Worm (Caenorhabditis elegans): ENCODE results near the gene F35H8.12.

F35H8.12 gene

ce11 chrII:9596401-9596800, 44.8 kb downstream of the F35H8.12 start, which contains the start of gene E02H1.6:
TSS of gene E02H1.6 (plus strand) at chrII:9596701.
- no peak for TF ChIP-seq nhr-76 (tag; optimal IDR thresholded peaks at IDR 0.05)
- TF ChIP-seq C34B4.2 (tag; optimal IDR thresholded peaks at IDR 0.05): no peak
- no peak for TF ChIP-seq unc-86 (tag; optimal IDR thresholded peaks at IDR 0.05)
- no peak for TF ChIP-seq isw-1 (GFP tag; IDR thresholded peaks at IDR 0.05)

- no peak for TF ChIP-seq lin-39 (tag; optimal IDR thresholded peaks at IDR 0.05)
- no peak for TF ChIP-seq nhr-237 (tag; optimal IDR thresholded peaks at IDR 0.05)
- no peak for TF ChIP-seq mab-9 (GFP tag; IDR thresholded peaks at IDR 0.05)
- TF ChIP-seq ztf-11 (tag; optimal IDR thresholded peaks at IDR 0.05): no peak
- TF ChIP-seq jun-1 (tag; optimal IDR thresholded peaks at IDR 0.05): no peak
- no peak for TF ChIP-seq C16A3.4 (tag; optimal IDR thresholded peaks at IDR 0.05)
- no peak for TF ChIP-seq aly-2 (tag; optimal IDR thresholded peaks at IDR 0.05)
- TF ChIP-seq mdl-1 (tag; optimal IDR thresholded peaks at IDR 0.05): no peak
- no peak for TF ChIP-seq hpl-2 (GFP tag; optimal IDR thresholded peaks at IDR 0.05)
- TF ChIP-seq nhr-71 (tag; optimal IDR thresholded peaks at IDR 0.05): peak; percentile 29
- TF ChIP-seq nhr-90 (tag; optimal IDR thresholded peaks at IDR 0.05; ENCODE audit: poor library complexity): peak; percentile 52
- no peak for TF ChIP-seq blmp-1 (tag; optimal IDR thresholded peaks at IDR 0.05)
- no peak for TF ChIP-seq efl-3 (GFP tag; optimal IDR thresholded peaks at IDR 0.05)
- TF ChIP-seq dsc-1 (tag; optimal IDR thresholded peaks at IDR 0.05): no peak
- TF ChIP-seq vab-15 (tag; optimal IDR thresholded peaks at IDR 0.05): no peak
- no peak for TF ChIP-seq skn-1 (tag; optimal IDR thresholded peaks at IDR 0.05)
- TF ChIP-seq sup-37 (GFP tag; optimal IDR thresholded peaks at IDR 0.05): no peak
- no peak for TF ChIP-seq aha-1 (tag; optimal IDR thresholded peaks at IDR 0.05)
- TF ChIP-seq xbp-1 (tag; optimal IDR thresholded peaks at IDR 0.05): no peak
- TF ChIP-seq unc-130 (tag; optimal IDR thresholded peaks at IDR 0.05): no peak
- no peak for TF ChIP-seq zip-4 (GFP tag; optimal IDR thresholded peaks at IDR 0.05)
- no peak for TF ChIP-seq ama-1 (optimal IDR thresholded peaks at IDR 0.05)
- no peak for TF ChIP-seq nhr-85 (tag)
- no peak for TF ChIP-seq efl-1 (optimal IDR thresholded peaks at IDR 0.05)
- peak in 1 of 2 experiments; percentile 66 for TF ChIP-seq efl-1 (GFP tag; optimal IDR thresholded peaks at IDR 0.05 in 1 of 2)
- peak in 1 of 2 experiments; percentile 1 for TF ChIP-seq lin-35 (GFP tag; optimal IDR thresholded peaks at IDR 0.05)
- no peak for TF ChIP-seq nhr-84 (tag; optimal IDR thresholded peaks at IDR 0.05)
- TF ChIP-seq dpl-1 (GFP tag; optimal IDR thresholded peaks at IDR 0.05): no peak
- TF ChIP-seq lir-3 (tag; optimal IDR thresholded peaks at IDR 0.05; ENCODE audit: poor library complexity): no peak
- no peak for TF ChIP-seq F16B12.6 (tag; optimal IDR thresholded peaks at IDR 0.05)
Measured at ce11 chrII:9597516-9598047, 45.9 kb downstream of the F35H8.12 start, which contains the start of gene mrpl-53. TSS of gene mrpl-53 (plus strand) at chrII:9597622.

DNA sequence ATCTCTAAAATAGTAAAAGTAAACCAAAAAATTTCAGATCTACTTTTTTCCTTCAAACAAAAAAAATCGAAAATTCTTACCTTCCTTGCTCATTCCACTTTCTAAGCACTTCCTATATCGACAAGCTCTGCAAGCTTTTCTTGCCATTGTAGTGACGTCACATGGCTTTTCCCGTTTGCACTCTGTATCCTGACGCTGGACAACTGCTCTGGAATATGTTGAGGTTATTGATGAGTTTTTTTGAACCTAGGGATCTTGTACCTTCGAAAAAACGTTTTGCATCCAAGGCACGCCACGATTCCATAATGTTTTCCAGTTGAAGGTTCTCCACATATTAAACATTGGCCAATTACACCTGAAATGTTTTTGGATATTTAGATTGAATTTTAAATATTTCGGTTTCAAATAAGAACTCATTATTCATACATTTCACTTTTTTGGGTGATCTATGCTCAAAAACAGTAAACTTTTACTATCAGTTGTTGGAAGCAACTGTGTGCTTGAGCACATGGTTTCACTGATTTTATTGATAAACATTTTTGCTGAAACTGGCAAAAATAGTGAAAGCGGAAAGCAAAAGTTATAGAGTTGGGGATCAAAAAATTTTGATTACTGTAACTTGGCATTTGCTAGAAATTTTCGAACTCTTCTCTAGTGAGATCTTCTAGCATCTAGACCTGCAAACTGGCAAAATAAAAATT, 48.5 kb downstream of the F35H8.12 start:
- no peak for TF ChIP-seq lsy-2 (tag; optimal IDR thresholded peaks at IDR 0.05)
- TF ChIP-seq nhr-11 (tag; optimal IDR thresholded peaks at IDR 0.05): peak; percentile 46
- TF ChIP-seq snu-23 (GFP tag; optimal IDR thresholded peaks at IDR 0.05): peak; percentile 9
- TF ChIP-seq nhr-19 (GFP tag; conservative IDR thresholded peaks at IDR 0.05): peak; percentile 35
- peak; percentile 36 for TF ChIP-seq lin-39 (tag; optimal IDR thresholded peaks at IDR 0.05)
- peak; percentile 25 for TF ChIP-seq lin-14 (GFP tag; optimal IDR thresholded peaks at IDR 0.05)
- TF ChIP-seq efl-1 (optimal IDR thresholded peaks at IDR 0.05): no peak
- TF ChIP-seq efl-1 (GFP tag; optimal IDR thresholded peaks at IDR 0.05 in 1 of 2): peak in 1 of 2 experiments; percentile 37
- TF ChIP-seq ztf-4 (tag; optimal IDR thresholded peaks at IDR 0.05): peak; percentile 36
- TF ChIP-seq isw-1 (GFP tag; IDR thresholded peaks at IDR 0.05): no peak
- peak; percentile 43 for TF ChIP-seq elt-2 (tag; optimal IDR thresholded peaks at IDR 0.05)
- TF ChIP-seq hpl-2 (GFP tag; optimal IDR thresholded peaks at IDR 0.05): no peak
- peak; percentile 46 for TF ChIP-seq nhr-71 (tag; optimal IDR thresholded peaks at IDR 0.05)
- peak; percentile 59 for TF ChIP-seq rnt-1 (tag; optimal IDR thresholded peaks at IDR 0.05)
- TF ChIP-seq lin-35 (GFP tag; optimal IDR thresholded peaks at IDR 0.05): peak in 1 of 2 experiments; percentile 11

Measured in whole organism, L1 larva.